Fruit fly (Drosophila melanogaster): ENCODE data around the gene CG42779.

CG42779 gene

DNA sequence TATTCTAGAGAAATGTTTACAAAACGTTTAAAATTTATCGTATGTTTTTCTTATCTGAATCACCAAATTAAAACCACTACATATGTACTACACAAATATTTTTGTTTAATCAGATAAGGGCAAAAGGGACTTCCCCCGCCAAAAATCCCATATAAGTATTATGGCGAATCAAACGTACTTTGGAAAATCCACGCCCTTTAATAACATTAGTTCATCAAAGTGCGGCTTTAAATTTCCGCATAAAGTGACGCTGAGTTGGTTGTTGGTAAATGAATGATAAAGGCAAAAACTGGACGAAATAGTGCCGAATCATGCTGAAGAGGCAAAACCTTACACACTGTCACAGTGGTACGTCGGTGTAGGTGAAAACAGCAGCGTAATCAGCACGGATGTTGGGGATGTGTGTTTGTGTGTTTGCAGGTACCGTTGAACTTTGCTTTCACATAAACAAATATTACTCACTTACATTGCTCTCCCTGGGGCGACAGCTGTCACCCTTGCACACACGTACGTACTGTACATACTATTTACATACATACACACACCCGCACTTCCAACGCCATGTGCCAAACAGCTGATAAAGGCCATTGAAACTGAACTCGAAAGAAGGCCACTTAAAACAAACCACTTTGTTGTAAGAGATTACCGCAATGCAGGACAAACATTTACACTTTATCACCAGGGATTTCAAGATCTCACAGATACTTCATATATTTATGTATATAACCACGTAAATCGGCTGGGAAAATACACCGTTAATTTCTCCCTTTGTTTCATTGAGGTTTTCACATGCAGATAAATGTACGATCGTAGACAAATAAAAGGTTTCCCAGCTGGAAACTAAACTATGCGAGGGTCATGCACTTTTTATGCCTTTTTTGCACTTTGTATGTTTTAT, 42.2 kb upstream of the CG42779 start (continued):
- TF ChIP-seq CG3281 (GFP tag; optimal IDR thresholded peaks at IDR 0.05) (peak; percentile 8), grau (tag; optimal IDR thresholded peaks at IDR 0.05) (peak; percentile 63), tll (GFP tag; optimal IDR thresholded peaks at IDR 0.05) (peak in 1 of 2 experiments; percentile 59), CG2875 (GFP tag; optimal IDR thresholded peaks at IDR 0.05) (peak; percentile 5), CG6272 (GFP tag; IDR thresholded peaks at IDR 0.05) (no peak), nerfin-1 (tag; optimal IDR thresholded peaks at IDR 0.05) (peak; percentile 56), Awh (GFP tag; IDR thresholded peaks at IDR 0.05) (peak; percentile 49), CG15073 (GFP tag; optimal IDR thresholded peaks at IDR 0.05) (no peak), ac (GFP tag; optimal IDR thresholded peaks at IDR 0.05) (peak; percentile 61), ftz-f1 (GFP tag; optimal IDR thresholded peaks at IDR 0.05) (peak; percentile 56), wek (GFP tag; optimal IDR thresholded peaks at IDR 0.05) (peak; percentile 73), CG32767 (GFP tag; IDR thresholded peaks at IDR 0.05) (0 out of 2 replicates have a peak, but pooled peaks have one; percentile 8), Myb (GFP tag; optimal IDR thresholded peaks at IDR 0.05) (no peak), zfh1 (GFP tag; IDR thresholded peaks at IDR 0.05) (0 out of 3 replicates have a peak, but pooled peaks have one; percentile 29), twi (tag; optimal IDR thresholded peaks at IDR 0.05) (peak; percentile 95), CG1603 (tag; optimal IDR thresholded peaks at IDR 0.05) (peak; percentile 20), Lim3 (GFP tag; IDR thresholded peaks at IDR 0.05) (no peak), CG13894 (tag; optimal IDR thresholded peaks at IDR 0.05) (peak; percentile 34), CHES-1-like (GFP tag; optimal IDR thresholded peaks at IDR 0.05) (no peak), CG4282 (GFP tag; optimal IDR thresholded peaks at IDR 0.05) (no peak), B-H2 (GFP tag; optimal IDR thresholded peaks at IDR 0.05) (no peak), sob (GFP tag; IDR thresholded peaks at IDR 0.05) (peak; percentile 40; the same call in 1 of the 2 replicates), Blimp-1 (GFP tag; optimal IDR thresholded peaks at IDR 0.05) (peak; percentile 20), Dip2 (GFP tag; IDR thresholded peaks at IDR 0.05) (no peak), CG34224 (GFP tag; IDR thresholded peaks at IDR 0.05; ENCODE audit: partially characterized antibody) (no peak), CTCF (GFP tag; optimal IDR thresholded peaks at IDR 0.05) (no peak), crol (GFP tag; IDR thresholded peaks at IDR 0.05) (no peak), Kr (GFP tag; optimal IDR thresholded peaks at IDR 0.05) (peak; percentile 86), Xrp1 (GFP tag; IDR thresholded peaks at IDR 0.05) (peak; percentile 36; the same call in 1 of the 2 replicates), CG8765 (GFP tag; IDR thresholded peaks at IDR 0.05) (no peak), CG10147 (GFP tag; optimal IDR thresholded peaks at IDR 0.05) (no peak), CG33557 (GFP tag; optimal IDR thresholded peaks at IDR 0.05) (peak; percentile 63), ind (GFP tag; optimal IDR thresholded peaks at IDR 0.05) (no peak), Doc3 (GFP tag; IDR thresholded peaks at IDR 0.05; ENCODE audit: partially characterized antibody) (no peak), CG31388 (GFP tag; optimal IDR thresholded peaks at IDR 0.05) (no peak), pzg (GFP tag; optimal IDR thresholded peaks at IDR 0.05) (no peak), Bgb (GFP tag; IDR thresholded peaks at IDR 0.05; ENCODE audit: partially characterized antibody) (no peak; the same call in 1 of the 2 replicates), chm (GFP tag; IDR thresholded peaks at IDR 0.05) (peak; percentile 51; the same call in 1 of the 2 replicates), Optix (GFP tag; IDR thresholded peaks at IDR 0.05) (no peak)

DNA sequence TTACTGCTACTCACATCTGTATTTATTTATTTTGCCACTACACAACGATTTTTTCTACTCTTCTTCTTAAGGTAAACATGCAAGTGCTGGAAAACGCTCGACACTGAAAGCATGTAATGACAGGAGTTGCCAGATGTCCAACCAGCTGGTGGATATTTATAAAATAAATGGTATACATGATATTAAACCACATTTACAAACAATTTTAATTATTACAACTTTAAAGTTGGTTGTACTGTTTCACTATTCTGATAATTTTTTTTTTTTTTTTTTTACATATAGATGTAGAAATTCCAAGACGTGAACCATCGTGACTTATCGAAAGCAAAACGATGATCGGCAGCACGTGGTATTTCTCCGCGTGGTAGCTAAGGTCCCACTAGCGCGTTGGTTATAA, 41.5 kb upstream of the CG42779 start, which contains the start of the genes Keap1 and kuk:
Gene Keap1, minus strand, starts transcription at position 87 of the 397 bp plus-strand sequence.
Gene kuk, plus strand, starts transcription at position 386 of the 397 bp plus-strand sequence.
- no peak for TF ChIP-seq CG5180 (GFP tag; optimal IDR thresholded peaks at IDR 0.05)
- peak; percentile 34 for TF ChIP-seq Fer3 (tag; optimal IDR thresholded peaks at IDR 0.05)
- TF ChIP-seq CG1233 (GFP tag; optimal IDR thresholded peaks at IDR 0.05) = peak; percentile 6
- peak; percentile 30 for TF ChIP-seq trh (GFP tag; optimal IDR thresholded peaks at IDR 0.05)
- peak; percentile 44 to 65 for TF ChIP-seq chif (GFP tag; optimal IDR thresholded peaks at IDR 0.05)
- TF ChIP-seq CG4282 (GFP tag; optimal IDR thresholded peaks at IDR 0.05) = no peak
- TF ChIP-seq CG17912 (GFP tag; optimal IDR thresholded peaks at IDR 0.05) = peak; percentile 6
- TF ChIP-seq Sin3A (optimal IDR thresholded peaks at IDR 0.05) = peak; percentile 85
- TF ChIP-seq CG3065 (GFP tag; optimal IDR thresholded peaks at IDR 0.05) = peak; percentile 56
- peak; percentile 64 for TF ChIP-seq ci (GFP tag; IDR thresholded peaks at IDR 0.05)
- no peak for TF ChIP-seq tgo (GFP tag; IDR thresholded peaks at IDR 0.05)
- 0 out of 2 replicates have a peak, but pooled peaks have one; percentile 8 for TF ChIP-seq ara (GFP tag; IDR thresholded peaks at IDR 0.05)
- TF ChIP-seq psq (GFP tag; optimal IDR thresholded peaks at IDR 0.05) = peak; percentile 27
- TF ChIP-seq Xrp1 (GFP tag; IDR thresholded peaks at IDR 0.05) = peak; percentile 49

Measured in whole organism, embryonic.